Worm (Caenorhabditis elegans) whole organism, late embryonic: Measurements from ENCODE around the gene F14H3.12.

Experiments used
- F13H6.1 ChIP-seq: sonication (generic microtip); optimal IDR thresholded peaks from 2 replicates; lab custom pipeline; 2016; ENCODE audit warnings: missing genetic modification characterization, missing compliant biosample characterization
- ceh-9 ChIP-seq: sonication (generic microtip); optimal IDR thresholded peaks from 2 replicates; lab custom pipeline; 2016; ENCODE audit warnings: mild to moderate bottlenecking, missing genetic modification characterization, inconsistent platforms, missing compliant biosample characterization
- fkh-10 ChIP-seq: fragments of 150-350 bp; optimal IDR thresholded peaks from 2 replicates; lab custom pipeline; 2014; ENCODE audit warnings: missing biosample characterization, missing genetic modification reagents, missing genetic modification characterization
- hlh-6 ChIP-seq: sonication (generic microtip); optimal IDR thresholded peaks from 2 replicates; lab custom pipeline; 2016; ENCODE audit warnings: missing genotype, missing genetic modification characterization, missing compliant biosample characterization
- mec-3 ChIP-seq: sonication (generic microtip); optimal IDR thresholded peaks from 2 replicates; lab custom pipeline; 2016; ENCODE audit warnings: borderline replicate concordance, missing genetic modification characterization, missing compliant biosample characterization
- nfya-1 ChIP-seq: sonication (generic microtip); optimal IDR thresholded peaks from 2 replicates; lab custom pipeline; 2017; ENCODE audit warnings: missing genetic modification characterization, mild to moderate bottlenecking, missing compliant biosample characterization, antibody characterized with exemption, moderate library complexity
- pha-4 ChIP-seq: fragments of 150-350 bp; optimal IDR thresholded peaks from 2 replicates; lab custom pipeline; 2018; ENCODE audit warnings: missing biosample characterization, missing genetic modification reagents, missing genetic modification characterization
- unc-86 ChIP-seq: sonication (generic microtip); optimal IDR thresholded peaks from 2 replicates; lab custom pipeline; 2016; ENCODE audit warnings: missing genetic modification characterization, missing compliant biosample characterization

- TF ChIP-seq unc-86, result no peak
- TF ChIP-seq F13H6.1, result no peak
- TF ChIP-seq mec-3 (tag; lab: Kevin White, UChicago), result no peak
- TF ChIP-seq pha-4, result no peak
- TF ChIP-seq hlh-6 (tag; lab: Kevin White, UChicago), result no peak
- TF ChIP-seq nfya-1 (tag; lab: Kevin White, UChicago), result no peak
- no peak for TF ChIP-seq ceh-9 (tag; lab: Kevin White, UChicago)
- TF ChIP-seq fkh-10 (GFP tag; lab: Kevin White, UChicago), result no peak
These were observed 18.1 kb downstream of the F14H3.12 start, which contains the start of gene F14H3.5 for ce11 chrV:16057010-16057463.
